Worm (Caenorhabditis elegans): ENCODE data around the gene srw-16.

DNA sequence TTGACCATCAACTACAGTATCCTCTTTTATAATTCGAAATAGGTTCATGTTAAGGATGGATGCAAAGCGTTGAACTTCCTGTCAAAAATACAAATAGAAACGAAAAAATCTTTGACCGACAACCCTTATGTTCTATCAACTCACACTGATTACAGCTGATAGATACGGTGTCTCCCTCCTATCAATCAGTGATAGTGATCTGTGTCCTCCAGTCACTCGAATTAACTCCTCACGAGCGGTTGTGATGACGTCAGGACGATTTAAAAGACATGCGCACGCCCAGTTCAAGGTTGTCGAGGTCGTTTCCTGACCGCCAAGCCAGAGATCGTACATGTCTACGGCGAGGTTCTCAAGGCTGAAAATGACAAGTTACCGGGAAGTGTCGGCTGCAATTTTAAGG, 11.3 kb upstream of the srw-16 start:
- TF ChIP-seq fkh-2 (tag; optimal IDR thresholded peaks at IDR 0.05) (no peak), ztf-4 (tag; optimal IDR thresholded peaks at IDR 0.05) (no peak), ZK546.5 (tag; optimal IDR thresholded peaks at IDR 0.05) (no peak), pqm-1 (tag; optimal IDR thresholded peaks at IDR 0.05) (no peak), nfya-1 (tag; optimal IDR thresholded peaks at IDR 0.05; ENCODE audit: insufficient read depth) (no peak), egl-27 (tag; optimal IDR thresholded peaks at IDR 0.05) (no peak), aly-2 (tag; optimal IDR thresholded peaks at IDR 0.05) (no peak), R02D3.7 (tag; optimal IDR thresholded peaks at IDR 0.05) (no peak), nhr-25 (tag; optimal IDR thresholded peaks at IDR 0.05) (peak; percentile 74)
